Worm (Caenorhabditis elegans) whole organism, L4/young adult: Measurements from ENCODE around the gene del-8.

Source experiments
- W03F9.2 ChIP-seq: fragments of 150-350 bp; optimal IDR thresholded peaks from 2 replicates; lab custom pipeline; 2014; ENCODE audit warnings: missing biosample characterization, missing genetic modification characterization
- dao-5 ChIP-seq: sonication (generic microtip); optimal IDR thresholded peaks from 2 replicates; lab custom pipeline; 2016; ENCODE audit warnings: missing genotype, missing genetic modification characterization, moderate library complexity, missing compliant biosample characterization
- him-1 ChIP-seq: sonication (generic microtip); optimal IDR thresholded peaks from 2 replicates; lab custom pipeline; 2016; ENCODE audit warnings: missing genotype, missing genetic modification reagents, missing genetic modification characterization, missing compliant biosample characterization

del-8 gene

DNA sequence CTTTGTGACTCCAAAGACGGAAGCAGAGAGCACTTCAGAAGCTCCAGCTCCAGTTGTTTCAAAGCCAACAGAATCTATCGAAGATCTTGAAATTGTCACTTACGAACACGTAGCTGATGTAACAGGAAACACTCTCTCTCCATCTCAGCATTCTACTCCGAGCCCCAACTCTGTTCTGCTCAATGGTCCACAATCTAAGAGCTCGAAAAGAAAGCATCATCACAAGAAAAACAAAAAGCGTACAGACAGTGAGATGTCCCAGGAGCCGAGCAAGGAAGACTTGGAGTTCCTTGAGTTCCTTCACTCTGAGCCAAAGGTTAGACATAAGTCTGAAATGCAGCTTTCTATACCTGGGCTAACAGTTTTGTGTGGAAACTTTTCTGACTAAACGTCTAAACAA, 33.2 kb upstream of the del-8 start:
- TF ChIP-seq W03F9.2 (tag; lab: Kevin White, UChicago) (no peak), dao-5 (tag; lab: Kevin White, UChicago) (no peak), him-1 (tag; lab: Kevin White, UChicago) (no peak)

- TF ChIP-seq W03F9.2 (tag; lab: Kevin White, UChicago): no peak
- no peak for TF ChIP-seq him-1 (tag; lab: Kevin White, UChicago)
- TF ChIP-seq dao-5 (tag; lab: Kevin White, UChicago): no peak
These were observed 28.3 kb upstream of the del-8 start for ce11 chrX:9560931-9561330.

ce11 chrX:9565881-9566280, 23.3 kb upstream of the del-8 start, which contains the start of gene moc-5:
Gene moc-5, minus strand, starts transcription at chrX:9565981.
- TF ChIP-seq dao-5 (tag; lab: Kevin White, UChicago) (no peak), him-1 (tag; lab: Kevin White, UChicago) (no peak), W03F9.2 (tag; lab: Kevin White, UChicago) (no peak)

DNA sequence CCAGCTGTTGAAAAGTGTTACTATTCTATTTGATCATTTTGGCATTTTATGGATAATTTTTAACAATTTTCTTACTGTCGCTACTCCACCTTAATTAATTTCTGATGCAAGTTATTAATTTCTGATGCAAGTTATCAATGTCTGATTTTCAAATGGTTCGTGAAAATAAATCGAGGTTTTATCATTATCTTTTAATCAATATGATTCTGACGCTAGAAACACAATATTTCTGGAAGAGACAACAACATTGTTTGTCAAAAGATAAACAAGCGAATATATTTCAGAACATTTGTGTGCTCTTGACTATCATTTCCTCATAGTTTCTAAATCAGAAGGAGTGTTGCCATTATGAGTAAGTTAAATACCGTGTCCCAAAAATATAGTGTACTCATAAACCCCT, 22.8 kb upstream of the del-8 start, which contains the start of gene F49E2.2:
F49E2.2 (plus strand) TSS at position 301 of the 400 bp plus-strand sequence.
- TF ChIP-seq dao-5 (tag; lab: Kevin White, UChicago) (no peak), W03F9.2 (tag; lab: Kevin White, UChicago) (no peak), him-1 (tag; lab: Kevin White, UChicago) (no peak)

DNA sequence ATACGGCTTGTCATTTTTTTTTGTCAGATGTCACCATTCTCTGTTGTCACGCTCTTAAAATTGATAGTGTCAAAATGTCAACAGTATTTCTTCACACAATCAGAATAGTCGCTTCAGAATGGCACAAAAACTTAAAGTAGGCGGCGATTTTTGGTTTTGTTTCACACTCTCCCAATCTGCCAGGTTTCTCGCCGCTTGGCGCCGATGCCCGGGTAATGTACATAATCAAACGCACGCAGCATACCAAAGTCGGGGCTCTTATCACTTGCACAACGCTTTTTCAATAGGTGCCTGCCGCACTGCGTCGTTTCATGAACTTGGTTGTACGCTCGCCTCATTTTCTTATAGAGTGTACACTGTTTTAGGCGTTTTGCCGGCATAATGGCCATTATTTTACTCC, 20.6 kb upstream of the del-8 start:
- TF ChIP-seq W03F9.2 (tag; lab: Kevin White, UChicago): no peak
- TF ChIP-seq him-1 (tag; lab: Kevin White, UChicago): no peak
- no peak for TF ChIP-seq dao-5 (tag; lab: Kevin White, UChicago)

DNA sequence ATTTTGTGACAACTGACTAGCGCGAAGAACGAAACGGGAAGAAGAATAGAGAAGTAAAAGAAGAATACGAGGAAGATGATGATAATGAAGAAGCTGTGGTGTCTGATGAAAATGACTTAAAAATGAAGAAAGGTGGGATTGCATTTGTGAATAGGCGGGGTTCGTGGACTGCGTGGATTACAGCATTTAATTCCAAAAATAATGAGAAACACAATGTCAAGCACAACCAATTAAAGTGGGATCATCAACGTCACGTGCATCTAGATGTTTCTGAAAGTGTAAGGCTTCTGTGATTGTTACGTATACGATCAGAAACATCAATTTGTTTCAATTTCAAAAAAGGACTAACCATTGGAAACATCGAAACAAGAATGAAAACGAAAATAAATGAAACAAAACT, 12.3 kb upstream of the del-8 start, which contains the start of gene glb-17:
glb-17 (minus strand) TSS at position 101 of the 400 bp plus-strand sequence.
- TF ChIP-seq dao-5 (tag; lab: Kevin White, UChicago): no peak
- TF ChIP-seq him-1 (tag; lab: Kevin White, UChicago): no peak
- TF ChIP-seq W03F9.2 (tag; lab: Kevin White, UChicago): no peak

ce11 chrX:9584333-9584732, 4.9 kb upstream of the del-8 start, which contains the start of gene gpx-5:
Gene gpx-5, plus strand, starts transcription at chrX:9584668.
- TF ChIP-seq him-1 (tag; lab: Kevin White, UChicago): no peak
- TF ChIP-seq W03F9.2 (tag; lab: Kevin White, UChicago): no peak
- no peak for TF ChIP-seq dao-5 (tag; lab: Kevin White, UChicago)

ce11 chrX:9585584-9586166, 3.5 kb upstream of the del-8 start:
- TF ChIP-seq him-1 (tag; lab: Kevin White, UChicago) (no peak), dao-5 (tag; lab: Kevin White, UChicago) (no peak), W03F9.2 (tag; lab: Kevin White, UChicago) (no peak)

ce11 chrX:9587642-9588041, 1.6 kb upstream of the del-8 start, which contains the start of gene gpx-3:
Gene gpx-3, plus strand, starts transcription at chrX:9587942.
- TF ChIP-seq W03F9.2 (tag; lab: Kevin White, UChicago): no peak

DNA sequence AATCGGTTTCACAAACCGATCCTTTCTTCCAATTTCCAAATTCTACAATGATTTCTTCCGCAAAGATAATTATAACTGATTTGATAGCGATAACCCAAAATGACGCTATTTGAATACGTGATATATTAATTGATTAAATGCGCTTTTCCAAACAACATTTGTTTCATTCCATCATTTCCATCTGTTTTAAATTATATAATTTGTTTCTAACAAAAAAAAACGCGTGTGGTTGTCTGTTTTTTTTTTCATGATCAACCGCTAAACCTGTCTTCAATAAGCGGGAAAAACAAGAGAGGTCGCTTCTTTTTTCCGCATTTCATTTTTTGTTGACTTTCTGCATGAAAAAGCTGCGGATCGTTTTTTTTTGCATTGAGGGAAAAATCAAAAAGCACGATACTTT, 8.1 kb downstream of the del-8 start:
- TF ChIP-seq him-1 (tag; lab: Kevin White, UChicago): no peak

ce11 chrX:9602625-9603024, 13.4 kb downstream of the del-8 start:
- TF ChIP-seq W03F9.2 (tag; lab: Kevin White, UChicago) (no peak), dao-5 (tag; lab: Kevin White, UChicago) (no peak), him-1 (tag; lab: Kevin White, UChicago) (no peak)

DNA sequence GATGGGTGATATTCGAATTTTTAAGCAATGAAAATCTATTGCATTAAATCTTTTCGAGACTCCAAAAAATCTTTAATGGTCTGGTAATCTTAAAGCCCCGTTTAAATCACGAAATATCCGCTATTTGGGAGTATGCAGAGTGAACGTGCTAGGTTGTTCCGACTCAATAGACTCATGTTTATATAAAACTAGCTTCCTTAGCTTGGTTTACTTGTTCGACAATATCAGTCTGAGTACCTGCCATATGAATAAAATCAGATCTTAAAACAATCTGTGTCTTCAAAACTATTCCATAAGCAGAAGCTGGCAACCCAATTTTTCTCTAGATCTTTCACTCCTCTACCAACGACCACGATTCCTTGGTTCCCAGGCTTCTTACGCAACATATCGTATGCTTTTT, 14.0 kb downstream of the del-8 start:
- TF ChIP-seq him-1 (tag; lab: Kevin White, UChicago) (no peak), W03F9.2 (tag; lab: Kevin White, UChicago) (no peak), dao-5 (tag; lab: Kevin White, UChicago) (no peak)

DNA sequence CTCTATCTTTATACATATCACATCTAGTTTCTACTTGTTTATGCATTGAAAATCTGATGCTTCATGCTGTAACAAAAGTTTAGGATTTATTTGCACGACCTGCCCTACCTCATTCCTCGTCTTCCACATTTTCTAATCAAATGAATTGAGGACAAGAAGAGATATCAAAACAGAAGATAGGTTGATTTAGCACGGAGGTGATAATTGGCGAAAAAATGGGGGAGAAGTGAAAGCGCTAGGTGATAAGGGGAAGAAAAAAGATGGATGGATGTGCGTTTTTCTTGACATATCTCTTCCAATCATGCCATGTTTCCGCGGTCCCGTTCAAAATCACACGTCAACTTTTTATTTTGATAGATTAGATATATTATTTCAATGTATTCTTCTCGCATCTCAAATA, 18.9 kb downstream of the del-8 start:
- no peak for TF ChIP-seq him-1 (tag; lab: Kevin White, UChicago)
- TF ChIP-seq dao-5 (tag; lab: Kevin White, UChicago): no peak
- TF ChIP-seq W03F9.2 (tag; lab: Kevin White, UChicago): no peak

- no peak for TF ChIP-seq him-1 (tag; lab: Kevin White, UChicago)
- TF ChIP-seq dao-5 (tag; lab: Kevin White, UChicago): no peak
- no peak for TF ChIP-seq W03F9.2 (tag; lab: Kevin White, UChicago)
These were observed 20.9 kb downstream of the del-8 start, which contains the start of gene C11E4.6 for ce11 chrX:9610040-9610613. Gene C11E4.6, plus strand, starts transcription at chrX:9610563.
